Worm (Caenorhabditis elegans) whole organism, L3 larva: ENCODE results near the gene W09G10.9.

ENCODE experiments used
- R02D3.7 ChIP-seq: fragments of 150-350 bp; optimal IDR thresholded peaks from 2 replicates; lab custom pipeline; 2014; ENCODE audit warnings: missing biosample characterization, missing genetic modification characterization
- aly-2 ChIP-seq: fragments of 150-350 bp; optimal IDR thresholded peaks from 2 replicates; lab custom pipeline; 2014; ENCODE audit warnings: missing biosample characterization, missing genetic modification characterization
- ceh-16 ChIP-seq: sonication (generic microtip); optimal IDR thresholded peaks from 2 replicates; lab custom pipeline; 2017; ENCODE audit warnings: missing biosample characterization, missing genetic modification characterization
- ceh-82 ChIP-seq: fragments of 150-350 bp; optimal IDR thresholded peaks from 2 replicates; lab custom pipeline; 2014; ENCODE audit warnings: missing biosample characterization, missing genetic modification characterization
- egl-27 ChIP-seq: sonication (generic microtip); optimal IDR thresholded peaks from 4 replicates; lab custom pipeline; 2017; ENCODE audit warnings: missing biosample characterization, missing genetic modification reagents, missing genetic modification characterization
- egl-5 ChIP-seq: fragments of 150-350 bp; optimal IDR thresholded peaks from 2 replicates; lab custom pipeline; 2017; ENCODE audit warnings: missing biosample characterization, missing genetic modification reagents, missing genetic modification characterization, inconsistent platforms
- elt-1 ChIP-seq: fragments of 150-350 bp; optimal IDR thresholded peaks from 2 replicates; lab custom pipeline; 2014; ENCODE audit warnings: missing biosample characterization, missing genetic modification characterization
- elt-2 ChIP-seq: sonication (generic microtip); optimal IDR thresholded peaks from 2 replicates; lab custom pipeline; 2016; ENCODE audit warnings: missing genetic modification reagents, mild to moderate bottlenecking, missing genetic modification characterization, missing compliant biosample characterization
- elt-3 ChIP-seq, 3 experiments: fragments of 150-350 bp in 1 of 3; sonication (generic microtip) in 2 of 3; optimal IDR thresholded peaks; 2 replicates in 2 of 3; 4 replicates in 1 of 3; lab custom pipeline; 2014 to 2017; ENCODE audit warnings: missing biosample characterization in 3 of 3, missing genetic modification characterization in 3 of 3
- eor-1 ChIP-seq, 2 experiments: fragments of 150-350 bp; optimal IDR thresholded peaks; 2 replicates each; lab custom pipeline; 2014 to 2018; ENCODE audit warnings: missing biosample characterization in 2 of 2, missing genetic modification characterization in 2 of 2
- fkh-10 ChIP-seq: sonication (generic microtip); optimal IDR thresholded peaks from 2 replicates; lab custom pipeline; 2017; ENCODE audit warnings: missing biosample characterization, missing genetic modification reagents, missing genetic modification characterization
- fos-1 ChIP-seq: fragments of 150-350 bp; optimal IDR thresholded peaks from 2 replicates; lab custom pipeline; 2014; ENCODE audit warnings: missing biosample characterization, missing genetic modification characterization
- hmg-11 ChIP-seq: sonication (generic microtip); optimal IDR thresholded peaks from 2 replicates; lab custom pipeline; 2016; ENCODE audit warnings: missing genetic modification characterization, missing compliant biosample characterization
- jun-1 ChIP-seq: fragments of 150-350 bp; optimal IDR thresholded peaks from 2 replicates; lab custom pipeline; 2014; ENCODE audit warnings: missing biosample characterization, missing genetic modification reagents, missing genetic modification characterization
- lin-39 ChIP-seq: fragments of 150-350 bp; optimal IDR thresholded peaks from 2 replicates; lab custom pipeline; 2018; ENCODE audit warnings: missing biosample characterization, missing genetic modification reagents, missing genetic modification characterization
- mdl-1 ChIP-seq: fragments of 150-350 bp; optimal IDR thresholded peaks from 2 replicates; lab custom pipeline; 2014; ENCODE audit warnings: missing biosample characterization, missing genetic modification characterization
- nfya-1 ChIP-seq: sonication (generic microtip); optimal IDR thresholded peaks from 2 replicates; lab custom pipeline; 2017; ENCODE audit warnings: missing genetic modification characterization, mild to moderate bottlenecking, missing compliant biosample characterization, antibody characterized with exemption, moderate library complexity; ENCODE audit not compliant: insufficient read depth
- nhr-11 ChIP-seq: fragments of 150-350 bp; optimal IDR thresholded peaks from 2 replicates; lab custom pipeline; 2014; ENCODE audit warnings: missing biosample characterization, missing genetic modification characterization
- nhr-237 ChIP-seq: fragments of 150-350 bp; optimal IDR thresholded peaks from 2 replicates; lab custom pipeline; 2014; ENCODE audit warnings: missing biosample characterization, missing genetic modification characterization
- nhr-25 ChIP-seq: sonication (generic microtip); optimal IDR thresholded peaks from 2 replicates; lab custom pipeline; 2017; ENCODE audit warnings: missing biosample characterization, missing genetic modification characterization
- nhr-43 ChIP-seq: sonication (generic microtip); optimal IDR thresholded peaks from 2 replicates; lab custom pipeline; 2016; ENCODE audit warnings: mild to moderate bottlenecking, missing genetic modification characterization, missing compliant biosample characterization; ENCODE audit not compliant: poor library complexity, severe bottlenecking
- nhr-67 ChIP-seq: fragments of 150-350 bp; optimal IDR thresholded peaks from 2 replicates; lab custom pipeline; 2014; ENCODE audit warnings: missing biosample characterization, missing genetic modification characterization
- nhr-76 ChIP-seq: fragments of 150-350 bp; sonication (generic microtip); optimal IDR thresholded peaks from 5 replicates; lab custom pipeline; 2014; ENCODE audit warnings: missing biosample characterization, missing genetic modification characterization
- nhr-77 ChIP-seq: fragments of 150-350 bp; optimal IDR thresholded peaks from 2 replicates; lab custom pipeline; 2014; ENCODE audit warnings: missing biosample characterization, missing genetic modification characterization
- pha-4 ChIP-seq: fragments of 150-350 bp; optimal IDR thresholded peaks from 2 replicates; lab custom pipeline; 2014; ENCODE audit warnings: missing biosample characterization, missing genetic modification reagents, missing genetic modification characterization
- sea-2 ChIP-seq: fragments of 150-350 bp; sonication (generic microtip); optimal IDR thresholded peaks from 4 replicates; lab custom pipeline; 2014; ENCODE audit warnings: missing biosample characterization, missing genetic modification reagents, missing genetic modification characterization
- snpc-4 ChIP-seq: fragments of 150-350 bp; optimal IDR thresholded peaks from 2 replicates; lab custom pipeline; 2014; ENCODE audit warnings: missing biosample characterization, missing genetic modification characterization
- unc-39 ChIP-seq: sonication (generic microtip); optimal IDR thresholded peaks from 4 replicates; lab custom pipeline; 2017; ENCODE audit warnings: missing biosample characterization, missing genetic modification characterization
- unc-62 ChIP-seq: fragments of 150-350 bp; sonication (generic microtip); optimal IDR thresholded peaks from 4 replicates; lab custom pipeline; 2014; ENCODE audit warnings: missing biosample characterization, missing genetic modification reagents, missing genetic modification characterization
- zag-1 ChIP-seq: fragments of 150-350 bp; optimal IDR thresholded peaks from 2 replicates; lab custom pipeline; 2014; ENCODE audit warnings: missing biosample characterization, missing genetic modification characterization
- ztf-11 ChIP-seq: fragments of 150-350 bp; optimal IDR thresholded peaks from 2 replicates; lab custom pipeline; 2014; ENCODE audit warnings: missing biosample characterization, missing genetic modification characterization
- ztf-4 ChIP-seq: fragments of 150-350 bp; optimal IDR thresholded peaks from 2 replicates; lab custom pipeline; 2014; ENCODE audit warnings: missing biosample characterization, missing genetic modification characterization

Gene W09G10.9

DNA sequence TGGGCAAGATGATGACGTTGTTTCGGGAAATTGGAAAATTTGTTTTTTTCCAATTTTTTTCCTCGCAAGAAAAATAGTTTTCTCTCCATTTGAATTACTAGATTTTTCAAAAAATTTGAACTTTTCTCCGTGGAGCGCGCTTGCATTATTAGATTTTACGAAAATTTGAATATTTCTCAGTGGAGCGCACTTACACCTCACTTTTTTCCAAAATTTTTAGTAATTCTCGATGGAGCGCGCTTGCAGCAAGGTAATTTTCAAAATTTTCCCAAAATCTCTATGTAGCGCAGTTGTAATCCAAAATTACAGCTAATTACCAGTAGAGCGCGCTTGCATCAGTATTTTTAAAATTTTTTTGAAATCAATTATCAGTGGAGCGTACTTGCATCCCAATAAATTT is 33.1 kb downstream of the W09G10.9 start:
- TF ChIP-seq lin-39 (tag; lab: Kevin White, UChicago) = no peak

DNA sequence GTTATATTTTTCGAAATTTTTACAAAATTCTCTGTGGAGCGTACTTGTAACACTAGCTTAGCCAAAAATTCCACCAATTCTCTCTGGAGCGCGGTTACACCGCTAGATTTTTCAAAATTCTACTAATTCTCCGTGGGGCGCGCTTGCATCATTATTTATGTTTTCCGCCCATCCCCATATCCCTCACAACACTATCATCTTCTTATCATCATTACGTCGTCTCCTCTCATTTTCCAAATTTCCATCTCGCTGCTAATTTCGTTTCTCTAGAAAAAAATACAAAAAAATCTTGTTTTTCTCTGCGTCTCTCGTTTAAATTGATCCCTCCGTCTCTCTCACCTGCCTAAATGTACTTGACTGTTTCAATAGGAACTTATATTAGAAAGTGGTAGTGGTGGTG is 33.7 kb downstream of the W09G10.9 start:
- no peak for TF ChIP-seq nfya-1
- TF ChIP-seq elt-2 (tag; lab: Kevin White, UChicago) = no peak
- TF ChIP-seq nhr-43 = peak; percentile 12
- TF ChIP-seq elt-3 (tag; optimal IDR thresholded peaks at IDR 0.05; lab: Kevin White, UChicago) = no peak
- TF ChIP-seq elt-1 (tag; lab: Kevin White, UChicago) = no peak

DNA sequence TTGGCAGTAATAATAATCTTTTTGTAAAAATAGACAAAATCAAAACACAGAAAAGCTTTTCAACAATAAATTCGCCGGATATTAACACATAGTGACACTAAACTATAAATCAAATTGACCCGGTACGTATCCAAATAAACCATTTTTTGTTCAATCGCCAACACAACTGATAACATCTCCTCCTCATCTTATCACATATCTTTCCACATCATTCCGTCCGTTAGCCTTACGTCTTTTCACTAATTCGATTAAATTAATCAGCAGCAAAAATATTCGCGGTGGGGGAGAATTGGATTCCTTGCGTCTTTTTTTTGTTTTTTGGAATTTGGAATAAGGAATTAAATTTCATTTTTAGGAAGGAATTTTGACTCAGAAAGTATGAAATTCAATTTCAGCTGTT is 35.0 kb downstream of the W09G10.9 start:
- TF ChIP-seq eor-1 (tag; optimal IDR thresholded peaks at IDR 0.05; lab: Kevin White, UChicago) (no peak), R02D3.7 (tag; lab: Kevin White, UChicago) (no peak), nhr-25 (tag; lab: Kevin White, UChicago) (no peak), ceh-16 (tag; lab: Kevin White, UChicago) (no peak), ztf-11 (tag; lab: Kevin White, UChicago) (no peak)

DNA sequence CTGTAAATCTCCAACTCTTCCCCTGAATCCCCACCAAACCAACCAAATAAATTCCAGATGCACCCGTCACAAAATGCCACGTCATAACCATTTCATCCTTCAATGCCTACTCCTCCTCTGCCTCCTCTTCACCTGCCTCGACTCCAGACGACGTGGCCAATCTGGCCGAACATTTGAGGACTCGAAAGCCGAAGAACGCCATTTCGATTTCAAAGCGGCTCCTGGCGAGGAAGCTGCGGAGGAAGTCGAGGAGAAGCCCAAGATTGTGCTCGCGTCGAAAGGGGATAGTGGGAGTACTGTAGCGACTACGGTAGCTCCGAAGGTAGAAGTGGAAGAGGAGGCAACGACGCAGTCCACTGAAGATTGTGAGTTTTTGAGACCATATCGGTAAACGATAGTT is 35.8 kb downstream of the W09G10.9 start, which contains the start of gene lgc-45:
Gene lgc-45, plus strand, starts transcription at position 56 of the 400 bp plus-strand sequence.
- TF ChIP-seq aly-2 (tag; lab: Kevin White, UChicago) (no peak), nfya-1 (no peak), nhr-237 (tag; lab: Kevin White, UChicago) (no peak), ceh-16 (tag; lab: Kevin White, UChicago) (no peak), snpc-4 (no peak), ztf-4 (tag; lab: Kevin White, UChicago) (no peak), pha-4 (tag; lab: Kevin White, UChicago) (no peak), jun-1 (tag; lab: Kevin White, UChicago) (no peak), eor-1 (tag; optimal IDR thresholded peaks at IDR 0.05; lab: Kevin White, UChicago) (no peak), nhr-43 (no peak), hmg-11 (tag; lab: Kevin White, UChicago) (no peak), fkh-10 (no peak), nhr-77 (no peak), fos-1 (tag; lab: Kevin White, UChicago) (no peak), egl-27 (tag; lab: Kevin White, UChicago) (no peak), nhr-76 (tag; lab: Kevin White, UChicago) (no peak), mdl-1 (no peak), nhr-11 (tag; lab: Kevin White, UChicago) (no peak), lin-39 (tag; lab: Kevin White, UChicago) (no peak), sea-2 (GFP tag; lab: Kevin White, UChicago) (no peak)
- TF ChIP-seq, all 47 proteins: peak for 0

DNA sequence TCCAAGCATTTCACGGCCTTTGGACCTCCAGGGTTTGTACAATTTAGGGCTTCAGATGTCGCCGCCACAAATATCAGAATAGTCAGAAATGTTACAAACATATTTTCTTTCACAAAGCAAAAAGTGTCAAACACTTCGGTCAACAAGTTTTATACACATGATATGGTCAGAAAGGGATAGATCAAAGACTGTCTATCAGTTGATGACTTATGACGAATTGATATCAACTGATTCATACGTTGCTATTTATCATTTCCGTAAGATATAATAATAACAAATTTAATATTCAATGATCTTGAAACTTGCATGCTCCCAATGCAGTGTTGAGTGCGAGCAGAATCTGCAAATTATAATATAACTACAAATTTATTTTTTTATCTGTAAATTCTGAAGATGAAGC is 39.0 kb downstream of the W09G10.9 start, which contains the start of gene W10G11.1:
Gene W10G11.1, minus strand, starts transcription at position 101 of the 400 bp plus-strand sequence.
- TF ChIP-seq nhr-77 (no peak), pha-4 (tag; lab: Kevin White, UChicago) (no peak), nhr-237 (tag; lab: Kevin White, UChicago) (no peak), eor-1 (tag; optimal IDR thresholded peaks at IDR 0.05; lab: Kevin White, UChicago) (no peak), lin-39 (tag; lab: Kevin White, UChicago) (no peak), elt-1 (tag; lab: Kevin White, UChicago) (no peak), ceh-82 (no peak)

DNA sequence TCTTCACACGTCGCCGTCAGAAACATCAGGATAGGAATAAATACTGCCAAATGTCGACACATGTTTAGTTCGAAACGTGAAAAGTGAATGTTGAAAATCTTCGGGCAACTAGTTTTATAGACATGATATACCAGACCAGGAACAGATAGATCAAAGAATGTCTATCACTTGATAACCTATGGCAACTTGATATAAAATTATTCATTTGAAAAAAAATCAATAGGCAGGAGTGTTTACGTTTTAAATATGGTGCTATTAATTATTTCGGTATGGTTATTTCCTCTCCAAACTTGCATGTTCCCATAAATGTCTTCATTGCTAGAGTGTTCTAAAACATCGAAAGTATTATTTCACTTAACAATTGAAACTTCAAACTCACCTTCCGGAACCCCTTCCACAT is 40.0 kb downstream of the W09G10.9 start, which contains the start of gene W10G11.2:
Gene W10G11.2, minus strand, starts transcription at position 101 of the 400 bp plus-strand sequence.
- TF ChIP-seq unc-39 (tag; lab: Kevin White, UChicago) = no peak
- TF ChIP-seq egl-27 (tag; lab: Kevin White, UChicago) = no peak
- no peak for TF ChIP-seq egl-5
- no peak for TF ChIP-seq jun-1 (tag; lab: Kevin White, UChicago)
- TF ChIP-seq nhr-67 = no peak
- no peak for TF ChIP-seq nfya-1
- TF ChIP-seq, all 47 proteins: peak for 0

DNA sequence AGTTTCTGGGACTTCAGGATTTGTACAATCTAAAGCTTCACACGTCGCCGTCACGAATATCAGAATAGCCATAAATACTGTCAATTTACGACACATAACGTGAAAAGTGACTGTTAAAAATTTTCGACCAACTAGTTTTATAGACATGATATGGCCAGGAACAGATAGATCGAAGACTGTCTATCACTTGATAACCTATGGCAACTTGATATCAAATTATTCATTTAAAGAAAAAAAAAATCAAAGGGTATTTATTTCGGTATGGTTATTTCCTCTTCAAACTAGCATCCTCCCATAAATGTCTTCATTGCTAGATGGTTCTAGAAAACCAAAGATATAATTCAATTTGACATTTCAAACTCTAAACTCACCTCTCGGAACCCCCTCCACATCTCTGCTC is 40.8 kb downstream of the W09G10.9 start, which contains the start of gene W10G11.3:
Gene W10G11.3, minus strand, starts transcription at position 101 of the 400 bp plus-strand sequence.
- TF ChIP-seq nhr-11 (tag; lab: Kevin White, UChicago) = no peak
- TF ChIP-seq nhr-25 (tag; lab: Kevin White, UChicago) = no peak
- TF ChIP-seq unc-62 (GFP tag; lab: Kevin White, UChicago) = no peak
- TF ChIP-seq zag-1 (tag; lab: Kevin White, UChicago) = no peak
